Fruit fly (Drosophila melanogaster) whole organism, embryonic: ENCODE results near the gene CG9107.

ENCODE experiments used
- Atf-2 ChIP-seq: fragments of 200-800 bp; sonication (Bioruptor generic); optimal IDR thresholded peaks from 2 replicates; lab custom pipeline; 2016; ENCODE audit warnings: missing biosample characterization, missing genetic modification characterization
- B-H2 ChIP-seq: fragments of 200-800 bp; sonication (Bioruptor generic); optimal IDR thresholded peaks from 2 replicates; lab custom pipeline; 2018; ENCODE audit warnings: missing biosample characterization, mild to moderate bottlenecking, missing genetic modification characterization
- CG10321 ChIP-seq: fragments of 200-800 bp; sonication (Bioruptor generic); IDR thresholded peaks from 2 replicates; pipeline ENCODE4 v1.3.6; 2022; ENCODE audit warnings: missing biosample characterization, missing genetic modification characterization
- CG10431 ChIP-seq: fragments of 200-800 bp; sonication (Bioruptor generic); optimal IDR thresholded peaks from 3 replicates; lab custom pipeline; 2018; ENCODE audit warnings: missing biosample characterization, mild to moderate bottlenecking, missing genetic modification characterization
- CG10543 ChIP-seq: fragments of 200-800 bp; sonication (Bioruptor generic); optimal IDR thresholded peaks from 3 replicates; lab custom pipeline; 2017; ENCODE audit warnings: missing biosample characterization, mild to moderate bottlenecking, missing genetic modification characterization, moderate library complexity
- CG12299 ChIP-seq: fragments of 200-800 bp; sonication (Bioruptor generic); optimal IDR thresholded peaks from 2 replicates; lab custom pipeline; 2018; ENCODE audit warnings: missing biosample characterization, mild to moderate bottlenecking, missing genetic modification characterization
- CG14860 ChIP-seq: fragments of 200-800 bp; sonication (Bioruptor generic); IDR thresholded peaks from 3 replicates; pipeline ENCODE4 v1.3.6; 2022; ENCODE audit warnings: missing biosample characterization, missing genetic modification characterization; ENCODE audit not compliant: partially characterized antibody
- CG1529 ChIP-seq: fragments of 200-800 bp; sonication (Bioruptor generic); optimal IDR thresholded peaks from 3 replicates; lab custom pipeline; 2018; ENCODE audit warnings: missing biosample characterization, missing genetic modification characterization
- CG17612 ChIP-seq: fragments of 200-800 bp; sonication (Bioruptor generic); IDR thresholded peaks from 2 replicates; pipeline ENCODE4 v1.3.6; 2022; ENCODE audit warnings: missing biosample characterization, missing genetic modification characterization
- CG18262 ChIP-seq: fragments of 200-800 bp; optimal IDR thresholded peaks from 3 replicates; lab custom pipeline; 2019; ENCODE audit warnings: missing biosample characterization, mild to moderate bottlenecking, missing genetic modification characterization, moderate library complexity
- CG18619 ChIP-seq: fragments of 200-800 bp; sonication (Bioruptor generic); optimal IDR thresholded peaks from 3 replicates; lab custom pipeline; 2017; ENCODE audit warnings: missing biosample characterization, mild to moderate bottlenecking, missing genetic modification characterization
- CG2202 ChIP-seq: fragments of 200-800 bp; sonication (Bioruptor generic); optimal IDR thresholded peaks from 2 replicates; lab custom pipeline; 2018; ENCODE audit warnings: missing biosample characterization, mild to moderate bottlenecking, missing genetic modification characterization
- CG31388 ChIP-seq: fragments of 200-800 bp; sonication (Bioruptor generic); optimal IDR thresholded peaks from 2 replicates; lab custom pipeline; 2016; ENCODE audit warnings: missing biosample characterization, missing genetic modification characterization
- CG33213 ChIP-seq: fragments of 200-800 bp; sonication (Bioruptor generic); optimal IDR thresholded peaks from 3 replicates; lab custom pipeline; 2016; ENCODE audit warnings: missing biosample characterization, missing genetic modification characterization
- CG34224 ChIP-seq: fragments of 200-800 bp; sonication (Bioruptor generic); IDR thresholded peaks from 3 replicates; pipeline ENCODE4 v1.3.6; 2022; ENCODE audit warnings: missing biosample characterization, missing genetic modification characterization; ENCODE audit not compliant: partially characterized antibody
- CG42726 ChIP-seq: fragments of 200-800 bp; sonication (Bioruptor generic); IDR thresholded peaks from 2 replicates; pipeline ENCODE4 v1.3.6; 2022; ENCODE audit warnings: missing biosample characterization, missing genetic modification characterization; ENCODE audit not compliant: partially characterized antibody
- CG4360 ChIP-seq: fragments of 200-800 bp; sonication (Bioruptor generic); IDR thresholded peaks from 2 replicates; pipeline ENCODE4 v1.3.6; 2022; ENCODE audit warnings: missing biosample characterization, missing genetic modification characterization
- CG4854 ChIP-seq: fragments of 200-800 bp; sonication (Bioruptor generic); optimal IDR thresholded peaks from 2 replicates; lab custom pipeline; 2016; ENCODE audit warnings: missing biosample characterization, missing genetic modification characterization, inconsistent platforms
- CG5245 ChIP-seq: fragments of 200-800 bp; sonication (Bioruptor generic); optimal IDR thresholded peaks from 3 replicates; lab custom pipeline; 2016; ENCODE audit warnings: missing biosample characterization, missing genetic modification characterization
- CG6813 ChIP-seq: fragments of 200-800 bp; sonication (Bioruptor generic); optimal IDR thresholded peaks from 2 replicates; lab custom pipeline; 2017; ENCODE audit warnings: missing biosample characterization, missing genetic modification characterization, mild to moderate bottlenecking, moderate library complexity, missing genetic modification reagents
- CG8944 ChIP-seq: fragments of 200-800 bp; sonication (Bioruptor generic); optimal IDR thresholded peaks from 3 replicates; lab custom pipeline; 2016; ENCODE audit warnings: missing biosample characterization, missing genetic modification characterization
- CTCF ChIP-seq: fragments of 200-800 bp; sonication (Bioruptor generic); optimal IDR thresholded peaks from 2 replicates; lab custom pipeline; 2017; ENCODE audit warnings: missing biosample characterization, mild to moderate bottlenecking, missing genetic modification characterization, moderate library complexity
- Chrac-16 ChIP-seq: fragments of 200-800 bp; sonication (Bioruptor generic); optimal IDR thresholded peaks from 3 replicates; lab custom pipeline; 2016; ENCODE audit warnings: missing biosample characterization, missing genetic modification characterization
- Doc2 ChIP-seq: fragments of 200-800 bp; sonication (Bioruptor generic); IDR thresholded peaks from 2 replicates; pipeline ENCODE4 v1.3.6; 2022; ENCODE audit warnings: missing biosample characterization, missing genetic modification characterization
- Dp ChIP-seq: fragments of 200-800 bp; sonication (Bioruptor generic); optimal IDR thresholded peaks from 2 replicates; lab custom pipeline; 2018; ENCODE audit warnings: missing biosample characterization, mild to moderate bottlenecking, missing genetic modification characterization, moderate library complexity
- Dref ChIP-seq: fragments of 200-800 bp; sonication (Bioruptor generic); IDR thresholded peaks from 2 replicates; pipeline ENCODE4 v1.3.6; 2022; ENCODE audit warnings: missing biosample characterization, missing genetic modification characterization
- E2f1 ChIP-seq: fragments of 200-800 bp; sonication (Bioruptor generic); IDR thresholded peaks from 2 replicates; pipeline ENCODE4 v1.3.6; 2022; ENCODE audit warnings: missing biosample characterization, missing genetic modification characterization
- Hmr ChIP-seq: fragments of 200-800 bp; sonication (Bioruptor generic); optimal IDR thresholded peaks from 3 replicates; lab custom pipeline; 2017; ENCODE audit warnings: mild to moderate bottlenecking, missing biosample characterization, missing genetic modification reagents, missing genetic modification characterization
- Mad ChIP-seq: fragments of 200-800 bp; sonication (Bioruptor generic); optimal IDR thresholded peaks from 2 replicates; lab custom pipeline; 2016; ENCODE audit warnings: missing biosample characterization, missing genetic modification characterization
- Optix ChIP-seq: fragments of 200-800 bp; sonication (Bioruptor generic); IDR thresholded peaks from 3 replicates; pipeline ENCODE4 v1.3.6; 2022; ENCODE audit warnings: missing biosample characterization, missing genetic modification characterization
- PHDP ChIP-seq: fragments of 200-800 bp; sonication (Bioruptor generic); optimal IDR thresholded peaks from 3 replicates; lab custom pipeline; 2018; ENCODE audit warnings: missing biosample characterization, mild to moderate bottlenecking, missing genetic modification characterization, moderate library complexity
- Rfx ChIP-seq: fragments of 200-800 bp; sonication (Bioruptor generic); IDR thresholded peaks from 2 replicates; pipeline ENCODE4 v1.3.6; 2022; ENCODE audit warnings: missing biosample characterization, missing genetic modification characterization
- Rx ChIP-seq: fragments of 200-800 bp; sonication (Bioruptor generic); IDR thresholded peaks from 2 replicates; pipeline ENCODE4 v1.3.6; 2022; ENCODE audit warnings: missing biosample characterization, missing genetic modification characterization
- Xbp1 ChIP-seq: fragments of 200-800 bp; sonication (Bioruptor generic); optimal IDR thresholded peaks from 3 replicates; lab custom pipeline; 2016; ENCODE audit warnings: missing biosample characterization, mild to moderate bottlenecking, missing genetic modification characterization
- ac ChIP-seq: fragments of 200-800 bp; sonication (Bioruptor generic); optimal IDR thresholded peaks from 3 replicates; lab custom pipeline; 2017; ENCODE audit warnings: missing biosample characterization, mild to moderate bottlenecking, missing genetic modification characterization
- ap ChIP-seq: fragments of 200-800 bp; sonication (Bioruptor generic); IDR thresholded peaks from 2 replicates; pipeline ENCODE4 v1.3.6; 2022; ENCODE audit warnings: missing biosample characterization, missing genetic modification characterization
- chn ChIP-seq: fragments of 200-800 bp; sonication (Bioruptor generic); optimal IDR thresholded peaks from 2 replicates; lab custom pipeline; 2016; ENCODE audit warnings: missing biosample characterization, missing genetic modification characterization
- corto ChIP-seq: fragments of 200-800 bp; sonication (Bioruptor generic); optimal IDR thresholded peaks from 2 replicates; lab custom pipeline; 2016; ENCODE audit warnings: missing biosample characterization, mild to moderate bottlenecking, missing genetic modification characterization, moderate library complexity
- gfzf ChIP-seq: fragments of 200-800 bp; sonication (Bioruptor generic); optimal IDR thresholded peaks from 2 replicates; lab custom pipeline; 2016; ENCODE audit warnings: missing biosample characterization, mild to moderate bottlenecking, missing genetic modification characterization, moderate library complexity
- grn ChIP-seq: fragments of 200-800 bp; sonication (Bioruptor generic); optimal IDR thresholded peaks from 3 replicates; lab custom pipeline; 2017; ENCODE audit warnings: missing biosample characterization, missing genetic modification characterization
- gsb-n ChIP-seq: fragments of 200-800 bp; sonication (Bioruptor generic); optimal IDR thresholded peaks from 3 replicates; lab custom pipeline; 2018; ENCODE audit warnings: missing biosample characterization, mild to moderate bottlenecking, missing genetic modification characterization
- hbn ChIP-seq: fragments of 200-800 bp; sonication (Bioruptor generic); IDR thresholded peaks from 2 replicates; pipeline ENCODE4 v1.3.6; 2022; ENCODE audit warnings: missing biosample characterization, missing genetic modification characterization; ENCODE audit not compliant: partially characterized antibody
- mirr ChIP-seq: fragments of 200-800 bp; sonication (Bioruptor generic); optimal IDR thresholded peaks from 3 replicates; lab custom pipeline; 2018; ENCODE audit warnings: missing biosample characterization, mild to moderate bottlenecking, missing genetic modification characterization
- onecut ChIP-seq: fragments of 200-800 bp; sonication (Bioruptor generic); IDR thresholded peaks from 2 replicates; pipeline ENCODE4 v1.3.6; 2022; ENCODE audit warnings: missing biosample characterization, missing genetic modification characterization
- peb ChIP-seq: fragments of 200-800 bp; sonication (Bioruptor generic); IDR thresholded peaks from 2 replicates; pipeline ENCODE4 v1.3.6; 2022; ENCODE audit warnings: missing biosample characterization, missing genetic modification characterization
- phol ChIP-seq: fragments of 200-800 bp; sonication (Bioruptor generic); optimal IDR thresholded peaks from 3 replicates; lab custom pipeline; 2018; ENCODE audit warnings: missing biosample characterization, mild to moderate bottlenecking, missing genetic modification characterization, moderate library complexity
- pita ChIP-seq: fragments of 200-800 bp; sonication (Bioruptor generic); optimal IDR thresholded peaks from 2 replicates; lab custom pipeline; 2017; ENCODE audit warnings: missing biosample characterization, mild to moderate bottlenecking, missing genetic modification characterization
- ro ChIP-seq: fragments of 200-800 bp; sonication (Bioruptor generic); IDR thresholded peaks from 2 replicates; pipeline ENCODE4 v1.3.6; 2022; ENCODE audit warnings: missing biosample characterization, missing genetic modification characterization
- shn ChIP-seq: fragments of 200-800 bp; sonication (Bioruptor generic); optimal IDR thresholded peaks from 3 replicates; lab custom pipeline; 2016; ENCODE audit warnings: missing biosample characterization, missing genetic modification characterization
- sr ChIP-seq: fragments of 200-800 bp; sonication (Bioruptor generic); IDR thresholded peaks from 3 replicates; pipeline ENCODE4 v1.3.6; 2022; ENCODE audit warnings: missing biosample characterization, missing genetic modification characterization
- usp ChIP-seq: fragments of >200 bp; optimal IDR thresholded peaks from 2 replicates; lab custom pipeline; 2017; ENCODE audit warnings: missing biosample characterization, missing genetic modification characterization
- yki ChIP-seq: fragments of >200 bp; optimal IDR thresholded peaks from 3 replicates; lab custom pipeline; 2018

The CG9107 gene

DNA sequence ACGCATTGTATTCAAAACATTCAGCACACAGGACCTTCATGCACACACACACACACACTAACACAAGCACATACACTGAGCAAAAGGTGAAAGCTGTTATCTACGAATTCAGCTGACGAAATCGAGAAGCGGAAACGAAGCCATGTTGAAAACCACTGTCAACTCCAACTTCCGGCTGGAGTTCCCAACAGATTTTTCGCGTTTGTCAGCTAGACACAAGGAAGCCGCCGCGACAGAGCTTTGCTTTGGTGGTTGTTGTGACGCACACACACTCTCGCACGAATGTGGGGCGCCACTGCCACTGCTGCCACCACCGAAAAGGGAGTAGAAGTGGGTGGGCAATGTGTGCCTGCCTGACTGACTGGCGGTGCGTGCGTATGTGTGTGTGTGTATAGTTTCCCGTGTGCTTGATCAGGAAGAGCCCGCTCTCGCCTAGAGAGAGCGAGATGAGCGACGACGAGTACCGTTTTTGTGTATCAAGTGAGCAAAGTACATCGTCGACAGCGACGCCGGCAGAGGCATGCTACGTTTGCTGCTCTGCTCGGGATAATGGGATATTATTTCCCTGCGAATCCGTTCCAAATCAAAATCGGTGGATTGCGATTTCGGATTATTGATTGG lies 26.6 kb downstream of the CG9107 start (continued):
- TF ChIP-seq Dp (GFP tag; lab: Kevin White, UChicago): no peak
- TF ChIP-seq gsb-n: peak; percentile 53
- no peak for TF ChIP-seq Rx (GFP tag; lab: Robert Waterston, UW)
- peak; percentile 80 for TF ChIP-seq CG10431 (GFP tag; lab: Kevin White, UChicago)
- TF ChIP-seq CG18262 (tag; lab: Kevin White, UChicago): peak; percentile 46
- no peak for TF ChIP-seq CG33213 (GFP tag; lab: Kevin White, UChicago)
- peak; percentile 1 for TF ChIP-seq shn (GFP tag; lab: Kevin White, UChicago)
- TF ChIP-seq CG1529 (GFP tag; lab: Kevin White, UChicago): peak; percentile 40
- TF ChIP-seq CG10543 (GFP tag; lab: Kevin White, UChicago): peak; percentile 72
- peak; percentile 69 for TF ChIP-seq onecut
- peak; percentile 63 for TF ChIP-seq mirr (GFP tag; lab: Kevin White, UChicago)
- no peak for TF ChIP-seq CG10321
- TF ChIP-seq usp: no peak
- TF ChIP-seq E2f1: no peak
- 0 out of 3 replicates have a peak, but pooled peaks have one; percentile 4 for TF ChIP-seq sr (GFP tag; lab: Robert Waterston, UW)
- TF ChIP-seq Xbp1: no peak
- TF ChIP-seq PHDP (tag; lab: Kevin White, UChicago): peak; percentile 47
- no peak for TF ChIP-seq Optix (GFP tag; lab: Robert Waterston, UW)
- TF ChIP-seq ap: no peak
- no peak for TF ChIP-seq Atf-2 (GFP tag; lab: Kevin White, UChicago)
- no peak for TF ChIP-seq ro (GFP tag; lab: Robert Waterston, UW)
- no peak for TF ChIP-seq Chrac-16 (GFP tag; lab: Kevin White, UChicago)
- no peak for TF ChIP-seq corto (GFP tag; lab: Kevin White, UChicago)
- TF ChIP-seq phol: peak; percentile 93
- TF ChIP-seq CG18619 (GFP tag; lab: Kevin White, UChicago): peak; percentile 57
- TF ChIP-seq CG14860 (GFP tag; lab: Robert Waterston, UW): no peak
- peak; percentile 47 for TF ChIP-seq CTCF (GFP tag; lab: Kevin White, UChicago)
- peak; percentile 56; the same call in 1 of the 2 replicates for TF ChIP-seq CG4360
- peak; percentile 48 for TF ChIP-seq CG2202 (tag; lab: Kevin White, UChicago)
- TF ChIP-seq CG5245 (GFP tag; lab: Kevin White, UChicago): no peak
- TF ChIP-seq hbn (GFP tag; lab: Robert Waterston, UW): no peak
- peak; percentile 28; the same call in 1 of the 2 replicates for TF ChIP-seq Rfx
- no peak for TF ChIP-seq CG17612 (GFP tag; lab: Robert Waterston, UW)
- TF ChIP-seq CG4854 (GFP tag; lab: Kevin White, UChicago): no peak
- TF ChIP-seq CG42726: no peak
- TF ChIP-seq grn (GFP tag; lab: Kevin White, UChicago): no peak
- TF ChIP-seq peb (GFP tag; lab: Robert Waterston, UW): no peak
- TF ChIP-seq CG34224: no peak
- no peak for TF ChIP-seq B-H2
- TF ChIP-seq yki (lab: Kevin White, UChicago): no peak
- no peak for TF ChIP-seq pita (GFP tag; lab: Kevin White, UChicago)
- TF ChIP-seq CG8944 (GFP tag; lab: Kevin White, UChicago): no peak
- peak; percentile 78 for TF ChIP-seq CG6813 (GFP tag; lab: Kevin White, UChicago)
- TF ChIP-seq ac (GFP tag; lab: Kevin White, UChicago): peak; percentile 6
- TF ChIP-seq Mad: no peak
- TF ChIP-seq Dref (GFP tag; lab: Robert Waterston, UW): no peak
- TF ChIP-seq Hmr (GFP tag; lab: Kevin White, UChicago): no peak
- TF ChIP-seq CG12299: peak; percentile 65
- no peak for TF ChIP-seq chn
- TF ChIP-seq Doc2: no peak
- no peak for TF ChIP-seq CG31388
- no peak for TF ChIP-seq gfzf (GFP tag; lab: Kevin White, UChicago)
